Fruit fly (Drosophila melanogaster) whole organism, prepupa: ENCODE data around the gene bark.

Source experiments
- Blimp-1 ChIP-seq: fragments of 200-800 bp; sonication (Bioruptor generic); optimal IDR thresholded peaks from 3 replicates; lab custom pipeline; 2017; ENCODE audit warnings: missing biosample characterization, missing genetic modification characterization, mild to moderate bottlenecking, moderate library complexity, missing genetic modification reagents
- CG10631 ChIP-seq: fragments of 200-800 bp; sonication (Bioruptor generic); optimal IDR thresholded peaks from 2 replicates; lab custom pipeline; 2016; ENCODE audit warnings: missing biosample characterization, missing genetic modification characterization
- CG10669 ChIP-seq: fragments of 200-800 bp; sonication (Bioruptor generic); optimal IDR thresholded peaks from 3 replicates; lab custom pipeline; 2018; ENCODE audit warnings: missing biosample characterization, mild to moderate bottlenecking, missing genetic modification characterization, moderate library complexity
- CG11762 ChIP-seq: fragments of 200-800 bp; sonication (Bioruptor generic); optimal IDR thresholded peaks from 3 replicates; lab custom pipeline; 2016; ENCODE audit warnings: missing biosample characterization, missing genetic modification characterization; ENCODE audit not compliant: insufficient read depth
- CG15336 ChIP-seq: fragments of 200-800 bp; sonication (Bioruptor generic); IDR thresholded peaks from 2 replicates; pipeline ENCODE4 v1.3.6; 2022; ENCODE audit warnings: missing biosample characterization, missing genetic modification characterization
- CG1621 ChIP-seq: fragments of 200-800 bp; sonication (Bioruptor generic); optimal IDR thresholded peaks from 3 replicates; lab custom pipeline; 2018; ENCODE audit warnings: missing biosample characterization, mild to moderate bottlenecking, missing genetic modification characterization
- CG31627 ChIP-seq: fragments of 200-800 bp; sonication (Bioruptor generic); optimal IDR thresholded peaks from 3 replicates; lab custom pipeline; 2016; ENCODE audit warnings: missing biosample characterization, missing genetic modification characterization
- CG32006 ChIP-seq: fragments of 200-800 bp; sonication (Bioruptor generic); optimal IDR thresholded peaks from 3 replicates; lab custom pipeline; 2017; ENCODE audit warnings: missing biosample characterization, mild to moderate bottlenecking, missing genetic modification characterization
- CG34406 ChIP-seq: fragments of 200-800 bp; sonication (Bioruptor generic); optimal IDR thresholded peaks from 3 replicates; lab custom pipeline; 2016; ENCODE audit warnings: missing biosample characterization, missing genetic modification characterization
- CG3919 ChIP-seq: fragments of 200-800 bp; sonication (Bioruptor generic); optimal IDR thresholded peaks from 3 replicates; lab custom pipeline; 2016; ENCODE audit warnings: missing biosample characterization, missing genetic modification characterization
- CG6163 ChIP-seq: fragments of 200-800 bp; sonication (Bioruptor generic); IDR thresholded peaks from 3 replicates; pipeline ENCODE4 v1.3.6; 2022; ENCODE audit warnings: missing biosample characterization, missing genetic modification characterization
- CG6792 ChIP-seq: fragments of 200-800 bp; sonication (Bioruptor generic); optimal IDR thresholded peaks from 3 replicates; lab custom pipeline; 2016; ENCODE audit warnings: missing biosample characterization, missing genetic modification characterization
- CG6854 ChIP-seq: fragments of 200-800 bp; sonication (Bioruptor generic); optimal IDR thresholded peaks from 2 replicates; lab custom pipeline; 2017; ENCODE audit warnings: missing biosample characterization, mild to moderate bottlenecking, missing genetic modification characterization
- CG7368 ChIP-seq: fragments of 200-800 bp; sonication (Bioruptor generic); optimal IDR thresholded peaks from 3 replicates; lab custom pipeline; 2016; ENCODE audit warnings: missing biosample characterization, missing genetic modification characterization
- CG8119 ChIP-seq: fragments of 200-800 bp; sonication (Bioruptor generic); IDR thresholded peaks from 3 replicates; pipeline ENCODE4 v1.3.6; 2022; ENCODE audit warnings: missing biosample characterization, missing genetic modification characterization
- CG8319 ChIP-seq: fragments of 200-800 bp; sonication (Bioruptor generic); optimal IDR thresholded peaks from 3 replicates; lab custom pipeline; 2016; ENCODE audit warnings: missing biosample characterization, missing genetic modification characterization
- CG8632 ChIP-seq: fragments of 200-800 bp; sonication (Bioruptor generic); optimal IDR thresholded peaks from 3 replicates; lab custom pipeline; 2016; ENCODE audit warnings: missing biosample characterization, missing genetic modification characterization
- Eip75B ChIP-seq: fragments of 200-800 bp; sonication (Bioruptor generic); optimal IDR thresholded peaks from 3 replicates; lab custom pipeline; 2016; ENCODE audit warnings: missing biosample characterization, missing genetic modification characterization
- Eip78C ChIP-seq: fragments of 200-800 bp; sonication (Bioruptor generic); peaks from one replicate; lab custom pipeline; 2016; ENCODE audit warnings: missing biosample characterization, missing genetic modification characterization
- Eip93F ChIP-seq: fragments of 200-800 bp; sonication (Bioruptor generic); optimal IDR thresholded peaks from 2 replicates; lab custom pipeline; 2016; ENCODE audit warnings: missing biosample characterization, mild to moderate bottlenecking, missing genetic modification characterization
- Ets21C ChIP-seq: fragments of 200-800 bp; sonication (Bioruptor generic); optimal IDR thresholded peaks from 3 replicates; lab custom pipeline; 2016; ENCODE audit warnings: missing biosample characterization, missing genetic modification characterization
- Hr39 ChIP-seq: fragments of 200-800 bp; sonication (Bioruptor generic); optimal IDR thresholded peaks from 2 replicates; lab custom pipeline; 2016; ENCODE audit warnings: missing biosample characterization, missing genetic modification characterization
- Lpt ChIP-seq: fragments of 200-800 bp; sonication (Bioruptor generic); optimal IDR thresholded peaks from 3 replicates; lab custom pipeline; 2016; ENCODE audit warnings: missing biosample characterization, missing genetic modification characterization
- Met ChIP-seq: fragments of 200-800 bp; sonication (Bioruptor generic); optimal IDR thresholded peaks from 3 replicates; lab custom pipeline; 2016; ENCODE audit warnings: missing biosample characterization, missing genetic modification characterization
- OdsH ChIP-seq: fragments of 200-800 bp; sonication (Bioruptor generic); optimal IDR thresholded peaks from 3 replicates; lab custom pipeline; 2016; ENCODE audit warnings: missing biosample characterization, missing genetic modification characterization
- Smox ChIP-seq: fragments of 200-800 bp; sonication (Bioruptor generic); optimal IDR thresholded peaks from 3 replicates; lab custom pipeline; 2016; ENCODE audit warnings: missing biosample characterization, missing genetic modification characterization
- Sox102F ChIP-seq: fragments of 200-800 bp; sonication (Bioruptor generic); optimal IDR thresholded peaks from 2 replicates; lab custom pipeline; 2016; ENCODE audit warnings: missing biosample characterization, mild to moderate bottlenecking, missing genetic modification characterization
- Sox14 ChIP-seq: fragments of 200-800 bp; sonication (Bioruptor generic); optimal IDR thresholded peaks from 3 replicates; lab custom pipeline; 2016; ENCODE audit warnings: missing biosample characterization, missing genetic modification characterization
- achi ChIP-seq: fragments of 200-800 bp; sonication (Bioruptor generic); optimal IDR thresholded peaks from 3 replicates; lab custom pipeline; 2016; ENCODE audit warnings: missing biosample characterization, missing genetic modification characterization
- acj6 ChIP-seq: fragments of 200-800 bp; sonication (Bioruptor generic); optimal IDR thresholded peaks from 3 replicates; lab custom pipeline; 2016; ENCODE audit warnings: missing biosample characterization, missing genetic modification characterization
- cyc ChIP-seq: fragments of 200-800 bp; sonication (Bioruptor generic); optimal IDR thresholded peaks from 3 replicates; lab custom pipeline; 2016; ENCODE audit warnings: missing biosample characterization, missing genetic modification characterization
- dac ChIP-seq: fragments of 200-800 bp; sonication (Bioruptor generic); optimal IDR thresholded peaks from 2 replicates; lab custom pipeline; 2017; ENCODE audit warnings: missing biosample characterization, mild to moderate bottlenecking, missing genetic modification characterization
- dsx ChIP-seq: fragments of 200-800 bp; optimal IDR thresholded peaks from 3 replicates; lab custom pipeline; 2019; ENCODE audit warnings: missing biosample characterization, mild to moderate bottlenecking, missing genetic modification characterization, moderate library complexity; ENCODE audit not compliant: poor library complexity, severe bottlenecking
- esn ChIP-seq: fragments of 200-800 bp; sonication (Bioruptor generic); optimal IDR thresholded peaks from 2 replicates; lab custom pipeline; 2016; ENCODE audit warnings: missing biosample characterization, mild to moderate bottlenecking, missing genetic modification characterization, moderate library complexity
- fd85E ChIP-seq: fragments of 200-800 bp; sonication (Bioruptor generic); optimal IDR thresholded peaks from 3 replicates; lab custom pipeline; 2016; ENCODE audit warnings: missing biosample characterization, missing genetic modification characterization
- fkh ChIP-seq: fragments of 200-800 bp; sonication (Bioruptor generic); optimal IDR thresholded peaks from 3 replicates; lab custom pipeline; 2017; ENCODE audit warnings: missing biosample characterization, mild to moderate bottlenecking, missing genetic modification characterization, moderate library complexity
- net ChIP-seq: fragments of 200-800 bp; sonication (Bioruptor generic); optimal IDR thresholded peaks from 3 replicates; lab custom pipeline; 2016; ENCODE audit warnings: missing biosample characterization, missing genetic modification characterization
- pdm3 ChIP-seq: fragments of 200-800 bp; sonication (Bioruptor generic); optimal IDR thresholded peaks from 3 replicates; lab custom pipeline; 2016; ENCODE audit warnings: missing biosample characterization, missing genetic modification characterization
- spab ChIP-seq: fragments of 200-800 bp; sonication (Bioruptor generic); optimal IDR thresholded peaks from 2 replicates; lab custom pipeline; 2017; ENCODE audit warnings: missing biosample characterization, mild to moderate bottlenecking, missing genetic modification characterization, missing genetic modification reagents
- ss ChIP-seq, 2 experiments: fragments of 200-800 bp; sonication (Bioruptor generic); optimal IDR thresholded peaks; 2 replicates in 1 of 2; 3 replicates in 1 of 2; lab custom pipeline; 2017 to 2018; ENCODE audit warnings: mild to moderate bottlenecking in 2 of 2, missing biosample characterization in 2 of 2, missing genetic modification characterization in 2 of 2, moderate library complexity in 1 of 2
- svp ChIP-seq: fragments of 200-800 bp; sonication (Bioruptor generic); peaks from one replicate; lab custom pipeline; 2016; ENCODE audit warnings: missing biosample characterization, missing genetic modification characterization
- topi ChIP-seq: fragments of 200-800 bp; sonication (Bioruptor generic); optimal IDR thresholded peaks from 3 replicates; lab custom pipeline; 2016; ENCODE audit warnings: missing biosample characterization, missing genetic modification characterization
- vri ChIP-seq: fragments of 200-800 bp; sonication (Bioruptor generic); optimal IDR thresholded peaks from 3 replicates; lab custom pipeline; 2016; ENCODE audit warnings: missing biosample characterization, mild to moderate bottlenecking, missing genetic modification characterization

bark gene

dm6 chr2L:3778157-3779060 is 8.6 kb upstream of the bark start (continued):
- TF ChIP-seq ss (GFP tag; optimal IDR thresholded peaks at IDR 0.05; lab: Kevin White, UChicago), result peak; percentile 68 to 71
- TF ChIP-seq fd85E (GFP tag; lab: Kevin White, UChicago), result peak; percentile 36
- TF ChIP-seq CG15336 (GFP tag; lab: Robert Waterston, UW), result peak; percentile 80
- TF ChIP-seq Eip78C (GFP tag; lab: Kevin White, UChicago), result peak; percentile 93
- peak; percentile 47 for TF ChIP-seq CG8319 (GFP tag; lab: Kevin White, UChicago)
- peak; percentile 81 for TF ChIP-seq CG6792 (GFP tag; lab: Kevin White, UChicago)
- peak; percentile 68 for TF ChIP-seq CG1621 (tag; lab: Kevin White, UChicago)
- TF ChIP-seq CG32006, result peak; percentile 88
- peak; percentile 82 for TF ChIP-seq CG10669 (GFP tag; lab: Kevin White, UChicago)
- peak; percentile 85 for TF ChIP-seq esn
- peak; percentile 87 for TF ChIP-seq OdsH (GFP tag; lab: Kevin White, UChicago)
- peak; percentile 48 for TF ChIP-seq Eip75B (GFP tag; lab: Kevin White, UChicago)
- peak; percentile 79 for TF ChIP-seq spab (GFP tag; lab: Kevin White, UChicago)
- peak; percentile 78 for TF ChIP-seq svp (GFP tag; lab: Kevin White, UChicago)
- TF ChIP-seq vri (GFP tag; lab: Kevin White, UChicago), result peak; percentile 65
- peak; percentile 69 for TF ChIP-seq CG11762 (GFP tag; lab: Kevin White, UChicago)
- TF ChIP-seq CG8119 (GFP tag; lab: Robert Waterston, UW), result peak; percentile 77
- TF ChIP-seq achi (GFP tag; lab: Kevin White, UChicago), result peak; percentile 82
- peak; percentile 74 for TF ChIP-seq Met (GFP tag; lab: Kevin White, UChicago)
- TF ChIP-seq pdm3, result peak; percentile 51
- TF ChIP-seq Hr39 (GFP tag; lab: Kevin White, UChicago), result peak; percentile 64
- peak; percentile 60 for TF ChIP-seq Ets21C
- TF ChIP-seq topi, result peak; percentile 79
- peak; percentile 87 for TF ChIP-seq CG3919 (GFP tag; lab: Kevin White, UChicago)
- TF ChIP-seq CG6854 (GFP tag; lab: Kevin White, UChicago), result peak; percentile 49
- peak; percentile 86 for TF ChIP-seq CG10631 (GFP tag; lab: Kevin White, UChicago)
- peak; percentile 11 for TF ChIP-seq Eip93F
- TF ChIP-seq Lpt (GFP tag; lab: Kevin White, UChicago), result peak; percentile 47
- peak; percentile 75 for TF ChIP-seq CG8632 (GFP tag; lab: Kevin White, UChicago)
- peak; percentile 55 for TF ChIP-seq CG31627 (GFP tag; lab: Kevin White, UChicago)
- peak; percentile 83 for TF ChIP-seq CG34406 (GFP tag; lab: Kevin White, UChicago)
- TF ChIP-seq dsx (GFP tag; lab: Kevin White, UChicago), result peak; percentile 76
- peak; percentile 57 for TF ChIP-seq cyc (GFP tag; lab: Kevin White, UChicago)

dm6 chr2L:3779143-3779788 is 7.7 kb upstream of the bark start:
- TF ChIP-seq vri (GFP tag; lab: Kevin White, UChicago), result peak; percentile 14
- no peak for TF ChIP-seq Eip93F
- peak; percentile 10 for TF ChIP-seq Smox (GFP tag; lab: Kevin White, UChicago)
- no peak for TF ChIP-seq CG8632 (GFP tag; lab: Kevin White, UChicago)
- no peak for TF ChIP-seq CG11762 (GFP tag; lab: Kevin White, UChicago)
- TF ChIP-seq spab (GFP tag; lab: Kevin White, UChicago), result no peak
- no peak for TF ChIP-seq Eip75B (GFP tag; lab: Kevin White, UChicago)
- no peak for TF ChIP-seq CG8119 (GFP tag; lab: Robert Waterston, UW)
- TF ChIP-seq Eip78C (GFP tag; lab: Kevin White, UChicago), result peak; percentile 80
- TF ChIP-seq CG3919 (GFP tag; lab: Kevin White, UChicago), result no peak
- peak; percentile 38 for TF ChIP-seq esn
- TF ChIP-seq CG32006, result peak; percentile 29
- TF ChIP-seq CG6163, result no peak
- no peak for TF ChIP-seq ss (GFP tag; optimal IDR thresholded peaks at IDR 0.05; lab: Kevin White, UChicago)
- TF ChIP-seq acj6 (GFP tag; lab: Kevin White, UChicago), result peak; percentile 21
- no peak for TF ChIP-seq Sox102F (GFP tag; lab: Kevin White, UChicago)
- no peak for TF ChIP-seq dsx (GFP tag; lab: Kevin White, UChicago)
- no peak for TF ChIP-seq fkh
- no peak for TF ChIP-seq Hr39 (GFP tag; lab: Kevin White, UChicago)
- TF ChIP-seq Blimp-1, result no peak
- peak; percentile 8 for TF ChIP-seq Met (GFP tag; lab: Kevin White, UChicago)
- no peak for TF ChIP-seq fd85E (GFP tag; lab: Kevin White, UChicago)
- TF ChIP-seq CG10631 (GFP tag; lab: Kevin White, UChicago), result peak; percentile 35
- TF ChIP-seq pdm3, result peak; percentile 2
- TF ChIP-seq dac (GFP tag; lab: Kevin White, UChicago), result no peak
- TF ChIP-seq Ets21C, result no peak
- TF ChIP-seq Lpt (GFP tag; lab: Kevin White, UChicago), result no peak
- TF ChIP-seq achi (GFP tag; lab: Kevin White, UChicago), result no peak
- TF ChIP-seq svp (GFP tag; lab: Kevin White, UChicago), result peak; percentile 71
- TF ChIP-seq CG7368 (GFP tag; lab: Kevin White, UChicago), result no peak
- no peak for TF ChIP-seq Sox14
- TF ChIP-seq net (GFP tag; lab: Kevin White, UChicago), result no peak
